Fruit fly (Drosophila melanogaster): ENCODE data around the gene CG4743.

- TF ChIP-seq CG13204 (GFP tag; optimal IDR thresholded peaks at IDR 0.05): no peak
- TF ChIP-seq CG12605 (GFP tag; IDR thresholded peaks at IDR 0.05): no peak
- TF ChIP-seq CG10348 (GFP tag; IDR thresholded peaks at IDR 0.05): no peak
- TF ChIP-seq rn (GFP tag; IDR thresholded peaks at IDR 0.05): no peak
- TF ChIP-seq EcR (GFP tag; optimal IDR thresholded peaks at IDR 0.05): no peak
- peak; percentile 76 for TF ChIP-seq CG8159 (tag; optimal IDR thresholded peaks at IDR 0.05)
- peak; percentile 63 for TF ChIP-seq Pif1B (GFP tag; optimal IDR thresholded peaks at IDR 0.05)
- peak; percentile 55 for TF ChIP-seq CG14655 (GFP tag; optimal IDR thresholded peaks at IDR 0.05)
- no peak for TF ChIP-seq CG4496 (GFP tag; IDR thresholded peaks at IDR 0.05)
- peak; percentile 52 for TF ChIP-seq D1 (tag; optimal IDR thresholded peaks at IDR 0.05)
- TF ChIP-seq CG15710 (tag; optimal IDR thresholded peaks at IDR 0.05): peak; percentile 71
- TF ChIP-seq CG32121 (GFP tag; IDR thresholded peaks at IDR 0.05): no peak
- peak; percentile 18 for TF ChIP-seq CG8301 (tag; optimal IDR thresholded peaks at IDR 0.05)
- no peak for TF ChIP-seq gl (tag; optimal IDR thresholded peaks at IDR 0.05)
These were observed 41.4 kb downstream of the CG4743 start for dm6 chr3R:25638961-25639360.

Measured in whole organism, pupa.